Fruit fly (Drosophila melanogaster): ENCODE measurements around the gene CG14712.

The CG14712 gene

DNA sequence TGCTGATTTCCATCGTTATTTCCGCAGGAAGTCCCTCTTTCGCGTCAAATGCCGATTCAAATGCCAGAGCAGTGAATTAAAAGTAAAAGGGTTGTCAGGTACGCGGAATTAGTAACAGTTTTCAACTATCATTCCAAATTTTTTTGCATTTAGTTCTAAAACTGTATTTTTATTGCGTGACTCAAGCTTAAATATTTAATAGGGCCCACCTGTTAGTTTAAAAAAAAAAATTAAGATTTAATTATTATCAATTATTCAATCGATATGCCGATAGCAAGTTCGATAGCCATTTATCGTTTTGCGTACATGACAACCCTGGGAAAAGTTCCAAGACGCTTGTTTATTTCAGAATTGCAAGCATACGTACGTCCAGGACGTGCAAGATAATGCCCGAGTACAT is 5.5 kb upstream of the CG14712 start, which contains the start of gene CG14711 (continued):
- TF ChIP-seq CG7271 (tag; optimal IDR thresholded peaks at IDR 0.05) (peak; percentile 59), Hr3 (GFP tag; optimal IDR thresholded peaks at IDR 0.05) (peak; percentile 89), unc-4 (GFP tag; IDR thresholded peaks at IDR 0.05; ENCODE audit: partially characterized antibody) (peak; percentile 86), CG17568 (GFP tag; optimal IDR thresholded peaks at IDR 0.05) (no peak), scrt (GFP tag; optimal IDR thresholded peaks at IDR 0.05) (peak; percentile 61), CG13296 (GFP tag; optimal IDR thresholded peaks at IDR 0.05) (peak; percentile 85), Dip3 (GFP tag; optimal IDR thresholded peaks at IDR 0.05) (peak; percentile 65), peb (GFP tag; IDR thresholded peaks at IDR 0.05) (peak; percentile 78), NFAT (GFP tag; IDR thresholded peaks at IDR 0.05) (peak; percentile 84), HLHmδ (GFP tag; optimal IDR thresholded peaks at IDR 0.05) (no peak), repo (GFP tag; optimal IDR thresholded peaks at IDR 0.05) (no peak), crc (GFP tag; optimal IDR thresholded peaks at IDR 0.05) (peak; percentile 20), E2f2 (GFP tag; IDR thresholded peaks at IDR 0.05) (peak; percentile 81), Neu2 (GFP tag; optimal IDR thresholded peaks at IDR 0.05; ENCODE audit: borderline replicate concordance) (no peak), CG7963 (GFP tag; IDR thresholded peaks at IDR 0.05; ENCODE audit: partially characterized antibody) (peak; percentile 43; the same call in 1 of the 3 replicates), Six4 (GFP tag; optimal IDR thresholded peaks at IDR 0.05) (peak; percentile 81), CG1647 (GFP tag; optimal IDR thresholded peaks at IDR 0.05) (peak; percentile 67), Dfd (GFP tag; optimal IDR thresholded peaks at IDR 0.05) (no peak), maf-S (GFP tag; optimal IDR thresholded peaks at IDR 0.05) (peak; percentile 39), CG12236 (GFP tag; optimal IDR thresholded peaks at IDR 0.05) (no peak), Sin3A (optimal IDR thresholded peaks at IDR 0.05) (peak; percentile 40), Abd-B (GFP tag; optimal IDR thresholded peaks at IDR 0.05) (peak; percentile 91), inv (GFP tag; IDR thresholded peaks at IDR 0.05; ENCODE audit: partially characterized antibody) (peak; percentile 69), zfh1 (GFP tag; IDR thresholded peaks at IDR 0.05) (peak; percentile 82), CG17385 (GFP tag; optimal IDR thresholded peaks at IDR 0.05) (peak; percentile 77), dysf (GFP tag; IDR thresholded peaks at IDR 0.05) (peak; percentile 78), CG10654 (GFP tag; optimal IDR thresholded peaks at IDR 0.05) (peak; percentile 85), D19A (tag; optimal IDR thresholded peaks at IDR 0.05) (no peak), MBD-R2 (GFP tag; IDR thresholded peaks at IDR 0.05) (peak; percentile 96), rib (GFP tag; IDR thresholded peaks at IDR 0.05) (peak; percentile 81), CG17829 (tag; optimal IDR thresholded peaks at IDR 0.05) (peak; percentile 90), Myb (GFP tag; optimal IDR thresholded peaks at IDR 0.05) (peak; percentile 49), kay (GFP tag; optimal IDR thresholded peaks at IDR 0.05) (peak; percentile 74), CG12659 (GFP tag; optimal IDR thresholded peaks at IDR 0.05) (peak; percentile 92), tna (GFP tag; IDR thresholded peaks at IDR 0.05; ENCODE audit: partially characterized antibody) (peak; percentile 63; the same call in 1 of the 2 replicates), GATAe (GFP tag; conservative IDR thresholded peaks at IDR 0.05) (no peak; the same call in 1 of the 2 replicates), CG4360 (GFP tag; IDR thresholded peaks at IDR 0.05) (peak; percentile 61; the same call in 1 of the 2 replicates), Taf1 (GFP tag; IDR thresholded peaks at IDR 0.05) (peak; percentile 51), PHDP (tag; optimal IDR thresholded peaks at IDR 0.05) (peak; percentile 90), CG2712 (tag; optimal IDR thresholded peaks at IDR 0.05) (peak; percentile 90), cad (GFP tag; optimal IDR thresholded peaks at IDR 0.05) (no peak), CG10543 (GFP tag; optimal IDR thresholded peaks at IDR 0.05) (peak; percentile 81), CG3847 (GFP tag; IDR thresholded peaks at IDR 0.05) (peak; percentile 87), CG14441 (GFP tag; IDR thresholded peaks at IDR 0.05) (peak; percentile 84), fd96Cb (tag; optimal IDR thresholded peaks at IDR 0.05) (peak; percentile 74), CG13123 (GFP tag; optimal IDR thresholded peaks at IDR 0.05) (peak; percentile 68), lbe (GFP tag; optimal IDR thresholded peaks at IDR 0.05) (peak; percentile 76), CG7745 (tag; optimal IDR thresholded peaks at IDR 0.05) (peak; percentile 47), Gug (GFP tag; IDR thresholded peaks at IDR 0.05) (peak; percentile 72; the same call in 3 of the 4 replicates), CG32772 (GFP tag; IDR thresholded peaks at IDR 0.05) (peak; percentile 83), CG4854 (GFP tag; optimal IDR thresholded peaks at IDR 0.05) (peak; percentile 65)

Data from whole organism, embryonic.